1 fruit fly cellular context compared by ENCODE assay signal in the genomic region with DNA sequence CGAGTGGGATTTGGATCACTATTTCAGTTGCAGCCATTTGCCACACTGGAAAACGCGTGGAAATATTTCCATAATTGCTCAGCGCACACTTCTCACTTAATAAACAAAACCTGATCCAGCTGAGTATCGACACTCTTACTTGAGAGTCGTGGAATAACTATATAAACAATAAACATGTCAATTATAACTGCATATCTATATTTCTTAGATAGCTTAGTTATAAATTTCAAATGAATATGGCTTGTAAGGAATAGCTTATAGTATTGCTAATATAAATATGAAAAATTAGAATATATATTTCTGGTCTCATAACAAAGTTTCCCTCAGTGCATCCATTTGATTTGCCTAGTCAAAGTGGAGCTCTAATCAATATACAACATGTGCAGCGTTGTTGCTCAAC.
TF ChIP-seq lines count a peak whose summit lies in the region.

No protein-coding gene starts in this region.

TF ChIP-seq in whole organism, embryonic, 481 proteins besides CTCF, POLR2A, EP300 and RAD21 (continued from another document):
- TF ChIP-seq CG10543 (GFP tag; optimal IDR thresholded peaks at IDR 0.05; lab: Kevin White, UChicago) (no peak), CG15514 (GFP tag; optimal IDR thresholded peaks at IDR 0.05; lab: Kevin White, UChicago) (no peak), lmd (GFP tag; IDR thresholded peaks at IDR 0.05; lab: Robert Waterston, UW) (no peak), jing (GFP tag; optimal IDR thresholded peaks at IDR 0.05; lab: Kevin White, UChicago) (no peak), Xrp1 (GFP tag; IDR thresholded peaks at IDR 0.05; lab: Robert Waterston, UW) (no peak), ems (GFP tag; optimal IDR thresholded peaks at IDR 0.05; lab: Kevin White, UChicago) (no peak), fd96Cb (tag; optimal IDR thresholded peaks at IDR 0.05; lab: Kevin White, UChicago) (no peak), Nf-YC (tag; optimal IDR thresholded peaks at IDR 0.05; lab: Kevin White, UChicago) (no peak), CG15269 (tag; optimal IDR thresholded peaks at IDR 0.05; lab: Kevin White, UChicago) (peak; percentile 39), CG15011 (GFP tag; optimal IDR thresholded peaks at IDR 0.05; lab: Kevin White, UChicago) (no peak), NC2β (GFP tag; optimal IDR thresholded peaks at IDR 0.05; lab: Kevin White, UChicago) (no peak), ranshi (GFP tag; IDR thresholded peaks at IDR 0.05; lab: Robert Waterston, UW) (no peak), fd3F (GFP tag; optimal IDR thresholded peaks at IDR 0.05; lab: Kevin White, UChicago) (no peak), CG17328 (GFP tag; IDR thresholded peaks at IDR 0.05; lab: Robert Waterston, UW) (no peak), CG1602 (GFP tag; optimal IDR thresholded peaks at IDR 0.05; lab: Kevin White, UChicago) (no peak), dmrt99B (tag; optimal IDR thresholded peaks at IDR 0.05; lab: Kevin White, UChicago) (peak; percentile 19), Oli (tag; optimal IDR thresholded peaks at IDR 0.05; lab: Kevin White, UChicago) (peak; percentile 35), ash1 (GFP tag; optimal IDR thresholded peaks at IDR 0.05; lab: Kevin White, UChicago) (no peak), NfI (GFP tag; optimal IDR thresholded peaks at IDR 0.05; lab: Kevin White, UChicago) (no peak), pum (GFP tag; optimal IDR thresholded peaks at IDR 0.05; lab: Kevin White, UChicago) (no peak), Drgx (GFP tag; IDR thresholded peaks at IDR 0.05; lab: Robert Waterston, UW) (peak; percentile 35; the same call in 1 of the 2 replicates), CG13296 (GFP tag; optimal IDR thresholded peaks at IDR 0.05; lab: Kevin White, UChicago) (no peak), pnt (GFP tag; optimal IDR thresholded peaks at IDR 0.05; lab: Kevin White, UChicago) (no peak), CG13424 (tag; optimal IDR thresholded peaks at IDR 0.05; lab: Kevin White, UChicago) (peak; percentile 22), gem (tag; optimal IDR thresholded peaks at IDR 0.05; lab: Kevin White, UChicago) (peak; percentile 15), CG15696 (tag; optimal IDR thresholded peaks at IDR 0.05; lab: Kevin White, UChicago) (no peak), zen (tag; optimal IDR thresholded peaks at IDR 0.05; lab: Kevin White, UChicago) (no peak), CG3065 (GFP tag; optimal IDR thresholded peaks at IDR 0.05; lab: Kevin White, UChicago) (no peak), Sox102F (GFP tag; optimal IDR thresholded peaks at IDR 0.05; lab: Kevin White, UChicago) (peak; percentile 56), CG18262 (tag; optimal IDR thresholded peaks at IDR 0.05; lab: Kevin White, UChicago) (no peak), chinmo (GFP tag; IDR thresholded peaks at IDR 0.05; lab: Robert Waterston, UW; ENCODE audit: partially characterized antibody) (no peak)
TF ChIP-seq in whole organism, embryonic: peak in this region for 11.
